Fruit fly (Drosophila melanogaster) whole organism, embryonic: ENCODE measurements around the gene dachs.

Experiments used
- Ada2b ChIP-seq: fragments of 200-800 bp; sonication (Bioruptor generic); IDR thresholded peaks from 2 replicates; pipeline ENCODE4 v1.3.6; 2022; ENCODE audit warnings: missing biosample characterization, missing genetic modification characterization
- CG10274 ChIP-seq: fragments of 200-800 bp; sonication (Bioruptor generic); optimal IDR thresholded peaks from 3 replicates; lab custom pipeline; 2017; ENCODE audit warnings: missing biosample characterization, mild to moderate bottlenecking, missing genetic modification characterization
- CG12942 ChIP-seq: fragments of 200-800 bp; sonication (Bioruptor generic); optimal IDR thresholded peaks from 3 replicates; lab custom pipeline; 2016; ENCODE audit warnings: missing biosample characterization, missing genetic modification characterization
- CG13775 ChIP-seq: fragments of 200-800 bp; sonication (Bioruptor generic); optimal IDR thresholded peaks from 3 replicates; lab custom pipeline; 2017; ENCODE audit warnings: missing biosample characterization, mild to moderate bottlenecking, missing genetic modification characterization
- CG15011 ChIP-seq: fragments of 200-800 bp; sonication (Bioruptor generic); optimal IDR thresholded peaks from 3 replicates; lab custom pipeline; 2018; ENCODE audit warnings: missing biosample characterization, mild to moderate bottlenecking, missing genetic modification characterization
- CG1647 ChIP-seq: fragments of 200-800 bp; sonication (Bioruptor generic); optimal IDR thresholded peaks from 3 replicates; lab custom pipeline; 2016; ENCODE audit warnings: missing biosample characterization, missing genetic modification characterization
- CG17359 ChIP-seq: fragments of 200-800 bp; sonication (Bioruptor generic); optimal IDR thresholded peaks from 3 replicates; lab custom pipeline; 2018; ENCODE audit warnings: missing biosample characterization, mild to moderate bottlenecking, missing genetic modification characterization, moderate library complexity
- CG17361 ChIP-seq: fragments of 200-800 bp; sonication (Bioruptor generic); IDR thresholded peaks from 3 replicates; pipeline ENCODE4 v1.3.6; 2022; ENCODE audit warnings: missing biosample characterization, missing genetic modification characterization
- CG17829 ChIP-seq: fragments of 200-800 bp; optimal IDR thresholded peaks from 2 replicates; lab custom pipeline; 2019; ENCODE audit warnings: missing biosample characterization, mild to moderate bottlenecking, missing genetic modification characterization, moderate library complexity
- CG18476 ChIP-seq: fragments of 200-800 bp; sonication (Bioruptor generic); optimal IDR thresholded peaks from 2 replicates; lab custom pipeline; 2016; ENCODE audit warnings: missing biosample characterization, mild to moderate bottlenecking, missing genetic modification characterization
- CG18764 ChIP-seq: fragments of 200-800 bp; sonication (Bioruptor generic); optimal IDR thresholded peaks from 3 replicates; lab custom pipeline; 2016; ENCODE audit warnings: missing biosample characterization, missing genetic modification characterization
- CG2129 ChIP-seq: fragments of 200-800 bp; sonication (Bioruptor generic); IDR thresholded peaks from 2 replicates; pipeline ENCODE4 v1.3.6; 2022; ENCODE audit warnings: missing biosample characterization, missing genetic modification characterization; ENCODE audit not compliant: partially characterized antibody
- CG2712 ChIP-seq: fragments of 200-800 bp; optimal IDR thresholded peaks from 3 replicates; lab custom pipeline; 2019; ENCODE audit warnings: missing biosample characterization, mild to moderate bottlenecking, missing genetic modification characterization, moderate library complexity
- CG30403 ChIP-seq: fragments of 200-800 bp; sonication (Bioruptor generic); optimal IDR thresholded peaks from 3 replicates; lab custom pipeline; 2016; ENCODE audit warnings: missing biosample characterization, missing genetic modification characterization
- CG3163 ChIP-seq: fragments of 200-800 bp; sonication (Bioruptor generic); optimal IDR thresholded peaks from 3 replicates; lab custom pipeline; 2016; ENCODE audit warnings: missing biosample characterization, missing genetic modification characterization
- CG3995 ChIP-seq: fragments of 200-800 bp; sonication (Bioruptor generic); optimal IDR thresholded peaks from 3 replicates; lab custom pipeline; 2016; ENCODE audit warnings: missing biosample characterization, missing genetic modification characterization
- CG7745 ChIP-seq: fragments of 200-800 bp; sonication (Bioruptor generic); optimal IDR thresholded peaks from 2 replicates; lab custom pipeline; 2018; ENCODE audit warnings: missing biosample characterization, mild to moderate bottlenecking, missing genetic modification characterization, moderate library complexity
- CG7839 ChIP-seq: fragments of 200-800 bp; sonication (Bioruptor generic); optimal IDR thresholded peaks from 3 replicates; lab custom pipeline; 2018; ENCODE audit warnings: missing biosample characterization, mild to moderate bottlenecking, missing genetic modification characterization, moderate library complexity
- CkIIα-i1 ChIP-seq: fragments of 200-800 bp; sonication (Bioruptor generic); IDR thresholded peaks from 2 replicates; pipeline ENCODE4 v1.3.6; 2022; ENCODE audit warnings: missing biosample characterization, missing genetic modification characterization
- Dad ChIP-seq: fragments of 200-800 bp; sonication (Bioruptor generic); optimal IDR thresholded peaks from 3 replicates; lab custom pipeline; 2016; ENCODE audit warnings: missing biosample characterization, missing genetic modification characterization
- Dbx ChIP-seq: fragments of 200-800 bp; sonication (Bioruptor generic); IDR thresholded peaks from 3 replicates; pipeline ENCODE4 v1.3.6; 2022; ENCODE audit warnings: missing biosample characterization, missing genetic modification characterization
- H2.0 ChIP-seq: fragments of 200-800 bp; sonication (Bioruptor generic); IDR thresholded peaks from 2 replicates; pipeline ENCODE4 v1.3.6; 2022; ENCODE audit warnings: missing biosample characterization, missing genetic modification characterization
- HLH4C ChIP-seq: fragments of 200-800 bp; sonication (Bioruptor generic); IDR thresholded peaks from 3 replicates; pipeline ENCODE4 v1.3.6; 2022; ENCODE audit warnings: missing biosample characterization, missing genetic modification characterization; ENCODE audit not compliant: partially characterized antibody
- Hr3 ChIP-seq: fragments of 200-800 bp; sonication (Bioruptor generic); optimal IDR thresholded peaks from 3 replicates; lab custom pipeline; 2016; ENCODE audit warnings: missing biosample characterization, missing genetic modification characterization
- Mrtf ChIP-seq: fragments of 200-800 bp; sonication (Bioruptor generic); IDR thresholded peaks from 3 replicates; pipeline ENCODE4 v1.3.6; 2022; ENCODE audit warnings: missing biosample characterization, missing genetic modification characterization
- NC2α ChIP-seq: fragments of 200-800 bp; sonication (Bioruptor generic); optimal IDR thresholded peaks from 2 replicates; lab custom pipeline; 2016; ENCODE audit warnings: missing biosample characterization, missing genetic modification characterization
- NFAT ChIP-seq: fragments of 200-800 bp; sonication (Bioruptor generic); IDR thresholded peaks from 2 replicates; pipeline ENCODE4 v1.3.6; 2022; ENCODE audit warnings: missing biosample characterization, missing genetic modification characterization
- Poxn ChIP-seq: fragments of 200-800 bp; sonication (Bioruptor generic); IDR thresholded peaks from 2 replicates; pipeline ENCODE4 v1.3.6; 2022; ENCODE audit warnings: missing biosample characterization, missing genetic modification characterization
- Rfx ChIP-seq: fragments of 200-800 bp; sonication (Bioruptor generic); IDR thresholded peaks from 2 replicates; pipeline ENCODE4 v1.3.6; 2022; ENCODE audit warnings: missing biosample characterization, missing genetic modification characterization
- Sry-β ChIP-seq: fragments of 200-800 bp; sonication (Bioruptor generic); optimal IDR thresholded peaks from 2 replicates; lab custom pipeline; 2018; ENCODE audit warnings: missing biosample characterization, mild to moderate bottlenecking, missing genetic modification characterization, moderate library complexity
- Stat92E ChIP-seq, 3 experiments: fragments of >200 bp in 2 of 3; fragments of 200-800 bp in 1 of 3; sonication (Bioruptor generic) in 1 of 3; optimal IDR thresholded peaks; 2 replicates each; lab custom pipeline; 2017 to 2019; ENCODE audit warnings: missing biosample characterization in 3 of 3, missing genetic modification characterization in 3 of 3, mild to moderate bottlenecking in 1 of 3, moderate library complexity in 1 of 3
- Usf ChIP-seq: fragments of 200-800 bp; sonication (Bioruptor generic); optimal IDR thresholded peaks from 2 replicates; lab custom pipeline; 2017; ENCODE audit warnings: missing genotype, missing biosample characterization, missing genetic modification characterization
- Xrp1 ChIP-seq: fragments of 200-800 bp; sonication (Bioruptor generic); IDR thresholded peaks from 2 replicates; pipeline ENCODE4 v1.3.6; 2022; ENCODE audit warnings: missing biosample characterization, missing genetic modification characterization
- cas ChIP-seq: fragments of 200-800 bp; sonication (Bioruptor generic); IDR thresholded peaks from 2 replicates; pipeline ENCODE4 v1.3.6; 2022; ENCODE audit warnings: missing biosample characterization, missing genetic modification characterization
- dpn ChIP-seq, 2 experiments: fragments of 200-800 bp; sonication (Bioruptor generic); optimal IDR thresholded peaks; 3 replicates each; lab custom pipeline; 2016; ENCODE audit warnings: missing biosample characterization in 2 of 2, missing genetic modification characterization in 2 of 2
- esg ChIP-seq: fragments of 200-800 bp; sonication (Bioruptor generic); conservative IDR thresholded peaks from 2 replicates; pipeline ENCODE4 v1.3.6; 2022; ENCODE audit warnings: missing biosample characterization, missing genetic modification characterization
- fd64A ChIP-seq: fragments of 200-800 bp; sonication (Bioruptor generic); optimal IDR thresholded peaks from 3 replicates; lab custom pipeline; 2018; ENCODE audit warnings: missing biosample characterization, mild to moderate bottlenecking, missing genetic modification characterization
- grn ChIP-seq: fragments of 200-800 bp; sonication (Bioruptor generic); optimal IDR thresholded peaks from 3 replicates; lab custom pipeline; 2017; ENCODE audit warnings: missing biosample characterization, missing genetic modification characterization
- hb ChIP-seq: fragments of 200-800 bp; sonication (Bioruptor generic); IDR thresholded peaks from 3 replicates; pipeline ENCODE4 v1.3.6; 2022; ENCODE audit warnings: missing biosample characterization, missing genetic modification characterization; ENCODE audit not compliant: partially characterized antibody
- knrl ChIP-seq: fragments of 200-800 bp; sonication (Bioruptor generic); IDR thresholded peaks from 3 replicates; pipeline ENCODE4 v1.3.6; 2022; ENCODE audit warnings: missing biosample characterization, missing genetic modification characterization; ENCODE audit not compliant: partially characterized antibody
- lilli ChIP-seq: fragments of 200-800 bp; sonication (Bioruptor generic); optimal IDR thresholded peaks from 3 replicates; lab custom pipeline; 2016; ENCODE audit warnings: missing biosample characterization, missing genetic modification characterization
- lmd ChIP-seq: fragments of 200-800 bp; sonication (Bioruptor generic); IDR thresholded peaks from 2 replicates; pipeline ENCODE4 v1.3.6; 2022; ENCODE audit warnings: missing biosample characterization, missing genetic modification characterization
- nmo ChIP-seq: fragments of 200-800 bp; sonication (Bioruptor generic); optimal IDR thresholded peaks from 2 replicates; lab custom pipeline; 2018; ENCODE audit warnings: missing biosample characterization, mild to moderate bottlenecking, missing genetic modification characterization, moderate library complexity
- prd ChIP-seq, 3 experiments: fragments of >200 bp in 2 of 3; fragments of 200-800 bp in 1 of 3; sonication (Bioruptor generic) in 1 of 3; optimal IDR thresholded peaks in 2 of 3; IDR thresholded peaks in 1 of 3; 2 replicates in 2 of 3; 3 replicates in 1 of 3; pipeline versions ENCODE4 v1.3.6 to Lab custom; 2017 to 2022; ENCODE audit warnings: missing biosample characterization in 1 of 3, missing genetic modification characterization in 1 of 3
- salm ChIP-seq: fragments of 200-800 bp; sonication (Bioruptor generic); optimal IDR thresholded peaks from 2 replicates; lab custom pipeline; 2018; ENCODE audit warnings: missing biosample characterization, mild to moderate bottlenecking, missing genetic modification characterization
- sima ChIP-seq: fragments of 200-800 bp; sonication (Bioruptor generic); optimal IDR thresholded peaks from 2 replicates; lab custom pipeline; 2016; ENCODE audit warnings: missing biosample characterization, missing genetic modification characterization
- sna ChIP-seq: fragments of 200-800 bp; sonication (Bioruptor generic); IDR thresholded peaks from 2 replicates; pipeline ENCODE4 v1.3.6; 2022; ENCODE audit warnings: missing biosample characterization, missing genetic modification characterization; ENCODE audit not compliant: partially characterized antibody
- trem ChIP-seq: fragments of 200-800 bp; optimal IDR thresholded peaks from 3 replicates; lab custom pipeline; 2019; ENCODE audit warnings: missing biosample characterization, mild to moderate bottlenecking, missing genetic modification characterization, moderate library complexity
- trh ChIP-seq: fragments of 200-800 bp; sonication (Bioruptor generic); optimal IDR thresholded peaks from 2 replicates; lab custom pipeline; 2016; ENCODE audit warnings: missing biosample characterization, missing genetic modification characterization
- unc-4 ChIP-seq: fragments of 200-800 bp; sonication (Bioruptor generic); IDR thresholded peaks from 2 replicates; pipeline ENCODE4 v1.3.6; 2022; ENCODE audit warnings: missing biosample characterization, missing genetic modification characterization; ENCODE audit not compliant: partially characterized antibody

dachs gene

DNA sequence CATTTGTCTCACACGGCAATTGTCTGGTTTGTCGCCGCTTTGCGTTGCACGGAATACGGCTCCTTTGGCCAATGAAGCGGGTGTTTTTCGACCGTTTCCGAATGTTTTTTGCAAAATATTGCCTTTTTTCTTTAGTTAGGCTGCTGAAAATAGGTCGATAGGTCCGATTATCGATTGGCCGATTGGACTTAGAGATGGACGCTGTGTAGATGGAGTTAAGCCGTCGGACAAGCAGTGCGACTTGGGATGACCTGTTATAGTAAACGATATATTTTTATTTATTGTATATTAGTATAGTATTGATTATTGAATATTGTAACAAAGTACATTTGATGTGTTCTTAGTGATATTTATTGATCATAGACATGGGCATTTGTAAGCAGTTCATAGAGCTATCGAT lies 61.7 kb downstream of the dachs start, which contains the start of the genes lmgA and lmgB (continued):
- TF ChIP-seq fd64A (GFP tag; lab: Kevin White, UChicago) (no peak), Hr3 (GFP tag; lab: Kevin White, UChicago) (peak; percentile 95), NFAT (peak; percentile 25; the same call in 1 of the 2 replicates), CG17359 (tag; lab: Kevin White, UChicago) (peak; percentile 15), Stat92E (GFP tag; optimal IDR thresholded peaks at IDR 0.05; lab: Kevin White, UChicago) (peak in 1 of 3 experiments; percentile 52), sna (GFP tag; lab: Robert Waterston, UW) (peak; percentile 78), unc-4 (GFP tag; lab: Robert Waterston, UW) (peak; percentile 83), Rfx (GFP tag; lab: Robert Waterston, UW) (peak; percentile 76), CG15011 (GFP tag; lab: Kevin White, UChicago) (no peak), Mrtf (GFP tag; lab: Robert Waterston, UW) (no peak), CG17361 (GFP tag; lab: Robert Waterston, UW) (peak; percentile 51; the same call in 1 of the 3 replicates), esg (GFP tag; lab: Robert Waterston, UW) (peak; percentile 37), Sry-β (GFP tag; lab: Kevin White, UChicago) (no peak), H2.0 (GFP tag; lab: Robert Waterston, UW) (peak; percentile 33; the same call in 1 of the 2 replicates), CG12942 (GFP tag; lab: Kevin White, UChicago) (peak; percentile 51), trem (tag; lab: Kevin White, UChicago) (peak; percentile 79), CG7839 (tag; lab: Kevin White, UChicago) (peak; percentile 27), Poxn (no peak), hb (GFP tag; lab: Robert Waterston, UW) (peak; percentile 88), prd (optimal IDR thresholded peaks at IDR 0.05; lab: Kevin White, UChicago) (no peak), prd (GFP tag; IDR thresholded peaks at IDR 0.05; lab: Robert Waterston, UW) (peak; percentile 48; the same call in 1 of the 3 replicates), Dbx (GFP tag; lab: Robert Waterston, UW) (peak; percentile 46; the same call in 1 of the 3 replicates), CkIIα-i1 (GFP tag; lab: Robert Waterston, UW) (no peak), Xrp1 (GFP tag; lab: Robert Waterston, UW) (peak; percentile 9; the same call in 1 of the 2 replicates), CG7745 (tag; lab: Kevin White, UChicago) (no peak), knrl (GFP tag; lab: Robert Waterston, UW) (peak; percentile 89), CG17829 (tag; lab: Kevin White, UChicago) (peak; percentile 64), CG10274 (GFP tag; lab: Kevin White, UChicago) (no peak), Dad (GFP tag; lab: Kevin White, UChicago) (no peak), CG2712 (peak; percentile 63), lmd (GFP tag; lab: Robert Waterston, UW) (peak; percentile 12; the same call in 1 of the 2 replicates), CG3163 (no peak), CG18764 (GFP tag; lab: Kevin White, UChicago) (peak; percentile 21), CG30403 (GFP tag; lab: Kevin White, UChicago) (peak; percentile 61), CG3995 (GFP tag; lab: Kevin White, UChicago) (peak; percentile 73), NC2α (GFP tag; lab: Kevin White, UChicago) (no peak), lilli (GFP tag; lab: Kevin White, UChicago) (peak; percentile 70), HLH4C (GFP tag; lab: Robert Waterston, UW) (peak; percentile 97), CG13775 (peak; percentile 40), trh (GFP tag; lab: Kevin White, UChicago) (peak; percentile 20), salm (tag; lab: Kevin White, UChicago) (no peak), grn (GFP tag; lab: Kevin White, UChicago) (no peak), dpn (GFP tag; optimal IDR thresholded peaks at IDR 0.05; lab: Kevin White, UChicago) (peak; percentile 14 to 71), Ada2b (GFP tag; lab: Robert Waterston, UW) (0 out of 2 replicates have a peak, but pooled peaks have one; percentile 17), CG1647 (peak; percentile 29), CG18476 (GFP tag; lab: Kevin White, UChicago) (peak; percentile 20), Usf (GFP tag; lab: Kevin White, UChicago) (no peak), cas (peak; percentile 26; the same call in 1 of the 2 replicates), nmo (peak; percentile 69), sima (GFP tag; lab: Kevin White, UChicago) (no peak), CG2129 (peak; percentile 82)
